Fruit fly (Drosophila melanogaster): Measurements from ENCODE around the gene Polr2C.

Polr2C gene

dm6 chr2L:13881387-13881902 lies 48.3 kb downstream of the Polr2C start:
- TF ChIP-seq CG15514 (GFP tag; optimal IDR thresholded peaks at IDR 0.05) (no peak), Sry-δ (GFP tag; optimal IDR thresholded peaks at IDR 0.05) (no peak), Med (GFP tag) (peak; percentile 10), CG34376 (GFP tag; optimal IDR thresholded peaks at IDR 0.05) (peak; percentile 17), phol (tag; optimal IDR thresholded peaks at IDR 0.05) (no peak), toy (GFP tag; IDR thresholded peaks at IDR 0.05) (no peak), sd (tag; optimal IDR thresholded peaks at IDR 0.05) (peak; percentile 24), usp (GFP tag; optimal IDR thresholded peaks at IDR 0.05) (no peak), run (tag; optimal IDR thresholded peaks at IDR 0.05) (no peak), luna (GFP tag; optimal IDR thresholded peaks at IDR 0.05) (no peak), CG31365 (tag; optimal IDR thresholded peaks at IDR 0.05) (no peak), CG32532 (GFP tag; IDR thresholded peaks at IDR 0.05) (no peak), hb (GFP tag; IDR thresholded peaks at IDR 0.05; ENCODE audit: partially characterized antibody) (no peak), exex (tag; optimal IDR thresholded peaks at IDR 0.05) (peak; percentile 34), chinmo (GFP tag; IDR thresholded peaks at IDR 0.05; ENCODE audit: partially characterized antibody) (0 out of 4 replicates have a peak, but pooled peaks have one; percentile 12), CG2199 (GFP tag; IDR thresholded peaks at IDR 0.05) (0 out of 3 replicates have a peak, but pooled peaks have one; percentile 58), gem (tag; optimal IDR thresholded peaks at IDR 0.05) (no peak), grn (GFP tag; optimal IDR thresholded peaks at IDR 0.05) (peak; percentile 76), CG4328 (GFP tag; optimal IDR thresholded peaks at IDR 0.05) (no peak), H15 (GFP tag; IDR thresholded peaks at IDR 0.05) (no peak), CG15073 (GFP tag; optimal IDR thresholded peaks at IDR 0.05) (peak; percentile 41), sug (tag; optimal IDR thresholded peaks at IDR 0.05) (peak; percentile 88), repo (GFP tag; optimal IDR thresholded peaks at IDR 0.05) (no peak), Gug (GFP tag; IDR thresholded peaks at IDR 0.05) (no peak), D19B (GFP tag; optimal IDR thresholded peaks at IDR 0.05) (no peak), jigr1 (GFP tag; IDR thresholded peaks at IDR 0.05) (no peak)

- TF ChIP-seq CG2120 (GFP tag; optimal IDR thresholded peaks at IDR 0.05) (peak; percentile 72), CG30403 (GFP tag; optimal IDR thresholded peaks at IDR 0.05) (no peak), fru (optimal IDR thresholded peaks at IDR 0.05) (no peak), zfh1 (GFP tag; IDR thresholded peaks at IDR 0.05) (no peak), zfh2 (GFP tag; optimal IDR thresholded peaks at IDR 0.05) (peak; percentile 10), sd (tag; optimal IDR thresholded peaks at IDR 0.05) (peak; percentile 61), fd102C (GFP tag; optimal IDR thresholded peaks at IDR 0.05) (no peak), aop (GFP tag; IDR thresholded peaks at IDR 0.05) (no peak), CG15601 (tag; optimal IDR thresholded peaks at IDR 0.05) (no peak), shn (GFP tag; optimal IDR thresholded peaks at IDR 0.05) (no peak), Dbx (GFP tag; IDR thresholded peaks at IDR 0.05) (peak; percentile 23; the same call in 1 of the 3 replicates), Myb (GFP tag; optimal IDR thresholded peaks at IDR 0.05) (no peak), lbe (GFP tag; optimal IDR thresholded peaks at IDR 0.05) (peak; percentile 74), CG9817 (tag; optimal IDR thresholded peaks at IDR 0.05) (peak; percentile 6), Meics (GFP tag; optimal IDR thresholded peaks at IDR 0.05) (peak; percentile 61), exex (tag; optimal IDR thresholded peaks at IDR 0.05) (no peak), CG10654 (GFP tag; optimal IDR thresholded peaks at IDR 0.05) (no peak), gro (GFP tag; optimal IDR thresholded peaks at IDR 0.05) (peak; percentile 55), Trl (optimal IDR thresholded peaks at IDR 0.05) (no peak), Trl (GFP tag; optimal IDR thresholded peaks at IDR 0.05) (no peak), CG12659 (GFP tag; optimal IDR thresholded peaks at IDR 0.05) (peak; percentile 21), mirr (GFP tag; optimal IDR thresholded peaks at IDR 0.05) (peak; percentile 0), vnd (GFP tag; IDR thresholded peaks at IDR 0.05; ENCODE audit: partially characterized antibody) (no peak), chif (GFP tag; optimal IDR thresholded peaks at IDR 0.05) (no peak), zf30C (GFP tag; optimal IDR thresholded peaks at IDR 0.05) (no peak), CG13624 (GFP tag; optimal IDR thresholded peaks at IDR 0.05) (peak; percentile 8), Lim3 (GFP tag; IDR thresholded peaks at IDR 0.05) (no peak), Hand (GFP tag; optimal IDR thresholded peaks at IDR 0.05) (peak; percentile 14)
These were observed 48.8 kb downstream of the Polr2C start for dm6 chr2L:13881939-13882338.

All from whole organism, embryonic.